Fruit fly (Drosophila melanogaster): Measurements from ENCODE around the gene CG32591.

CG32591 gene

DNA sequence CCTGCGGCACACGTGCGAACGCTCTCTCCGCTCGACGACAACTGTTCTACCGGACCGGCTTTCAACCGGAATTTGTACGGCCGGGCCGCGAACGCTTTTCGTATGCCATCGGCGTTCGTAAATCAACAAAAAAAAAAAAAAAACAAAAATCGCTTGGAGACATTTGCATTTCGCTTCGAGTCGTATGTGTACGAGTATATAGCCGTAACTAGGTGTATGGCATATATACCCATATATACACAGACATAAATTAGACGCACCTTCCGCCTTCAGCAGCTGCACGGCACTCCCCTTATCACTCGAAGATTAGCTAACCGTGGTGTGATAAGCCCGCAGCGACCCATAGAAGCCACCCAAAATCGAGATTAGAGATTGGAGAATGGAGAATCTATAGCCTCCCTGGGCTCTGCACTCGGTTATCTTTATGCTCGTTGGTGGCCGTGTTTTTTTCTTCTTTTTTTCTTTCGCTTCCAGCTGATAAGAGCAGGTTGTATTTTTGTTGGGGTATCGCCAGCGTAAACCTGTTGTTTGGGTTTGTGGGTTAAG is 23.2 kb downstream of the CG32591 start, which contains the start of gene CG9512:
Gene CG9512, minus strand, starts transcription at position 51 of the 546 bp plus-strand sequence.
- no peak for TF ChIP-seq ttk (optimal IDR thresholded peaks at IDR 0.05)
- TF ChIP-seq h (optimal IDR thresholded peaks at IDR 0.05): no peak
- TF ChIP-seq Myc (optimal IDR thresholded peaks at IDR 0.05): no peak
- TF ChIP-seq Sin3A (optimal IDR thresholded peaks at IDR 0.05): no peak
- TF ChIP-seq insv (optimal IDR thresholded peaks at IDR 0.05): no peak
- TF ChIP-seq psq (optimal IDR thresholded peaks at IDR 0.05): no peak

DNA sequence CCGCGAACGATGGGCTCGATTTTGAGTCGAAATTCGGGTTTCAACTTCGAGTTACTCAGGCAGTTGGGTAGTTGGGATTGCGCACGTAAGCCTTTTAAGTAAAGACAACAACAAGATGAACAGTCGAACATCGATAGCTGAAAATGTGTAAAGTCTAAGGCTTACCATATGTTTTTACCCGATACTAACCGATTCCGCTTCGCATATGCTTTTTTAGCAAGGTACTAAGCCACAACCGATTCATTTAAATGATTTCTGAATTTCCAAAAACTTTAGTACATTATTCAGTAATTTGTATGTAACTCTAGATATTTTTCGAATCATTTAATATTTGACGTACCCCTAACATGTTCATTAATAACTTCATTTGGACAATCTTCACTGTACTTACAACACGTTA is 31.2 kb downstream of the CG32591 start:
- TF ChIP-seq Myc (optimal IDR thresholded peaks at IDR 0.05) (no peak), insv (optimal IDR thresholded peaks at IDR 0.05) (no peak), ttk (optimal IDR thresholded peaks at IDR 0.05) (no peak), psq (optimal IDR thresholded peaks at IDR 0.05) (no peak), Sin3A (optimal IDR thresholded peaks at IDR 0.05) (no peak), h (optimal IDR thresholded peaks at IDR 0.05) (no peak)

DNA sequence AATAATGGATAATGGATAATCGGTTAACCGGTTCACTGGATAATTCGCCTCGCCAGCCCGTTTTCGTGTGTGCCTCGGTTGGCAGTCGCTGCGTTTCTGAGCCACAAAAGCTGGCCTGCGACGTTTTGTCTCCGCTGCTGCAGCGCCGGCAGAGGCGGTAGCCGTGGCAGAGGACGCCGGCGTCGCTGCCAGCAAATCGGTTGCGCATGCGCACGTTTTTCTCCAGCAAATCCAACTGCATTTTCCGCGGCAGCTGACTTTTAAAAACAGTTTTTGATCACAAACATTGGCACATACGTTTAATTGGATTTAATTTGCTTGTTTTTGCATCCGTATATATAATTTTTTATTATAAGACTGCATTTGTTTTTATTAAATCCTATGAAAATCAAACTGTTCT is 32.0 kb downstream of the CG32591 start, which contains the start of gene CG9514:
Gene CG9514, minus strand, starts transcription at position 101 of the 400 bp plus-strand sequence.
- TF ChIP-seq psq (optimal IDR thresholded peaks at IDR 0.05) (no peak), h (optimal IDR thresholded peaks at IDR 0.05) (no peak), insv (optimal IDR thresholded peaks at IDR 0.05) (no peak), ttk (optimal IDR thresholded peaks at IDR 0.05) (no peak), Sin3A (optimal IDR thresholded peaks at IDR 0.05) (no peak), Myc (optimal IDR thresholded peaks at IDR 0.05) (no peak)

DNA sequence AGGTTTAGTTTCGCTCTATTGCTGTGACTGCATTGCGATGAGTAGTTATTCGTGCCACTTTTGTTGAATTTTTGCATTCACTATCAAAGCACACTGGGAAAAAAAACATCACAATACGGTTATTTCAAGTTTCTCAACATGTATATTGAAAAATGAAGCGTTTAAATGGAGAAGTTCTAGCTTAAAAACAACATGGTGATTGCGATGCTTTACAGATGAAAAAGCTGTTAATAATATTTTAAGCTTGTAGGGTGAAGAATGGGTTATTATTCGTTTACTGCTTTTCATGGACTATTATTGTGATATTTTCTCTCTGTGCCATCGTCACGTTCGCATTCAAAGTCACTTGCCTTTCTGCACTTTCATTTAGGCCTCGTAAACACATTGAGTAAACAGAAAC is 32.4 kb downstream of the CG32591 start:
- no peak for TF ChIP-seq Sin3A (optimal IDR thresholded peaks at IDR 0.05)

DNA sequence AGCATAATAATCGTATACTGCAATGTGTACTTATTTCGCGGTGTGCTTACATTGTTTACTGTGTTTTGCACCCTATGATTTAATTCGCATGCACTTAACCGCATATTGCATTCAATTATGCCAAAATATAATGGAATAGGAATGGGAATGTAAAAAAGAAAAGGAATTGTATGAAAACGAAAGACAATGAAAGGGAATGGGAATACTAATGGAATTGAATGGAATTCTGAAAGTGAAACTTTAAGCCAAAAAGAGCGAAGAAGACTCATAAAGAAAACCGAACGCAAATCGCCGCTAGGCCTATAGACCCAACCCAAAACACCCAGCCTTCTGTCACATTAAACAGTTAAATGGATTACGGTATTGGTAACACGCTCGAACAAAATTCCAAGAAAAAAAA is 34.9 kb downstream of the CG32591 start:
- no peak for TF ChIP-seq psq (optimal IDR thresholded peaks at IDR 0.05)
- TF ChIP-seq Myc (optimal IDR thresholded peaks at IDR 0.05): no peak
- TF ChIP-seq Sin3A (optimal IDR thresholded peaks at IDR 0.05): no peak
- TF ChIP-seq insv (optimal IDR thresholded peaks at IDR 0.05): no peak
- no peak for TF ChIP-seq ttk (optimal IDR thresholded peaks at IDR 0.05)
- TF ChIP-seq h (optimal IDR thresholded peaks at IDR 0.05): no peak

DNA sequence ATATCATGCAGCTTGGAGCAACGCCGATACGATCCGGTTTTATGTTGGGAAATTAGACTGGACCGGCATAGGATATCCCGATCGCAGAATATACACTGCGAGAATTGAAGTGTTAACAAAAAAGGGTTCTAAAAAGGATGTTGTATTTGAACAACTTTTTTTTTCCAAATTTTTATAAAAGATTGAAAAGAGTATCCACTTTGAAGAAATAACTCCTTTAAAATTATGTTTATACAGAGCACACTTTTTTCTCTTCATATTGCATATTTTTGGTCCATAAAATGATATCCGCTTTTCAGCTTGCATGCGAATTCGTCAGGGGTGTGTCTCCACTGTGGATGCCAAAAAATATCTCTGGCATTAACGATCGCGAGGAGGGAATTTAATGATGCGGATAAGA is 36.4 kb downstream of the CG32591 start:
- TF ChIP-seq h (optimal IDR thresholded peaks at IDR 0.05): no peak

DNA sequence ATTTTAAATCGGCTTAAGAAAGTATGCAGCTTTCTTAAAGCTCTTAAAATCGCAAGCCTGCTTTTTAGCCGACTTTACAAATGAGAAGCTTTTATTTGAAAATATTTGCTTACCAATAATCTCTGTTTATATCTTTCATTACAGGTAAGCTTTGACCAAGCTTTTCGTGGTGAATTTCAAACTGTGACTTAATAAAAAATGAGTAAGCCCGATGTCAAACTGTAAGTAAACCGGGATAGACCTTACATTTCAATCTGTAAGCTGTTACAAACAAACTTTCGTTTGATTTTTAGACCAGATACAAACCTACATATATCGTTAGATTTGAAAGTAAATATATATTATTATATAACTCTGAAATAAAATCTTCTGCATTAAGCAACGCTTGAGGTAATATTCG is 43.2 kb downstream of the CG32591 start:
- no peak for TF ChIP-seq Myc (optimal IDR thresholded peaks at IDR 0.05)
- no peak for TF ChIP-seq insv (optimal IDR thresholded peaks at IDR 0.05)

DNA sequence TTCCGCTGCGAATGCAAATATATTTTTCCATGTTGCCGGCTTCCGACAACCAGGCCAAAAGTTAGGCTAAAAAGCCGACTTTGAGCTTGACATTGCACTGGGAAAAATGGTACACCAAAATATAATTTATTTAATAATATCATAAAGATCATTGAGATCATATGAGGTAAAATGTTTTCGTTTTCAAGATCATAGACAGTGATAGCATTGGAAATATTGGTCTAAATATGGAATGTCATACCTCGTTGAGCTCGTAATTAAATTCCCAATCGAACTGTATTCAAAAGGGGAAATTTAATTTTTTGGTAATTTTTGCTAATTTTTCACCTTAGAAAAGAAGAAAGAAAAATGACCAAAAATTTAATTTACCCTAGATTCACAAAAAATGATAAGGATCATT is 44.8 kb downstream of the CG32591 start:
- no peak for TF ChIP-seq Sin3A (optimal IDR thresholded peaks at IDR 0.05)

DNA sequence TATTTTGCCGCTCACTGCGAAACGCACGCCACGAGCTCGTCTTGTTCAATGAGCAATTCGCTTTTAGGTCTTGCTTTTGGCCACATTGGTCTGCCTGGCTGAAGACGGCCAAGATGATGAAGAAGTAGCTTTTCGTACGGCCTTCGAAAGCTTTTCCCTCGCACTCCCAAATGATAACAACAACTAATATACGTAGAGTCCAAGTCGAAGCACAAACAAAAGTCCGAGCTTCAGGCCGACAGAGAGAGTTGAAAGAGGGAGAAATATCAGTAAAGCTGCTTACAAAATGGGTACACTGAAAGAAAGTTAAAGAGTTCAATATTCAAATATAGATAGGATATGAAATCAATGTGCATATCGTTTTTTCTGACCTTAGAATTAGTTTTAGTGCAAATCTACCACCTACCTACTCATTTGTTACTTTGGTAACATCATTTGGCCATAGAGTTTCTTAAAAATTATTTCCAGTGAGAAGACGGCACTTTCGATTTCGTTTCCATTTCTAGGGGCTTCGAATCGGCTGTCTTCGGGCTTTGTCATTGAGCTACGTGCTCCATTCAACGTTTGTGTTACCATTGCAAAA is 46.1 kb downstream of the CG32591 start, which contains the start of the genes CG45064 and CG45065:
Gene CG45064, minus strand, starts transcription at position 51 of the 583 bp plus-strand sequence.
Gene CG45065, minus strand, starts transcription at position 51 of the 583 bp plus-strand sequence.
- TF ChIP-seq Sin3A (optimal IDR thresholded peaks at IDR 0.05) (no peak), Myc (optimal IDR thresholded peaks at IDR 0.05) (no peak), h (optimal IDR thresholded peaks at IDR 0.05) (no peak), ttk (optimal IDR thresholded peaks at IDR 0.05) (no peak), insv (optimal IDR thresholded peaks at IDR 0.05) (no peak), psq (optimal IDR thresholded peaks at IDR 0.05) (no peak)

DNA sequence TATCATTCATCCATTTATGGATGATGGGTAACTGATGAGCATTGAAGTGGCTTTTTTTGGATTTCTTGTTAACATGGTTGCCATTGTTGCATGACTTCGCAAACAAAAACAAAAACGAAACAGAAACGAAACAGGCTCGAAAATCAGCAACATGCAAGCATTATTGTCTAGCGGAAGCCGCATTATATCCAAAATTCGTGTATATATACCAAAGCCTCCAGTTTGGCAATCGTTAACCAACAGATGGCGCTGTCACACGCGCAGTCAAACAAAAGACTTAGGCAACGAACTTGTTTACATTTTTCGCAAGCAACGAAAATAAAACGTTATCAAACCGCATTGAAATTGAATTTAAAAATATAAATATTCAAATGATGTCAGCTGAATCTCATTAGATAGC is 49.8 kb downstream of the CG32591 start:
- TF ChIP-seq psq (optimal IDR thresholded peaks at IDR 0.05) (no peak), Sin3A (optimal IDR thresholded peaks at IDR 0.05) (no peak), Myc (optimal IDR thresholded peaks at IDR 0.05) (no peak), insv (optimal IDR thresholded peaks at IDR 0.05) (no peak), ttk (optimal IDR thresholded peaks at IDR 0.05) (no peak), h (optimal IDR thresholded peaks at IDR 0.05) (no peak)

All from Kc167 (cell line).